Fruit fly (Drosophila melanogaster) whole organism, embryonic: ENCODE results near the gene CG42542.

Experiments used
- Abd-B ChIP-seq: fragments of 200-800 bp; sonication (Bioruptor generic); optimal IDR thresholded peaks from 2 replicates; lab custom pipeline; 2018; ENCODE audit warnings: missing biosample characterization, mild to moderate bottlenecking, missing genetic modification characterization, moderate library complexity
- Blimp-1 ChIP-seq: fragments of 200-800 bp; sonication (Bioruptor generic); optimal IDR thresholded peaks from 3 replicates; lab custom pipeline; 2018; ENCODE audit warnings: missing biosample characterization, missing genetic modification characterization, mild to moderate bottlenecking, moderate library complexity, missing genetic modification reagents
- CG1024 ChIP-seq: fragments of 200-800 bp; sonication (Bioruptor generic); IDR thresholded peaks from 2 replicates; pipeline ENCODE4 v1.3.6; 2022; ENCODE audit warnings: missing biosample characterization, missing genetic modification characterization
- CG11398 ChIP-seq: fragments of 200-800 bp; sonication (Bioruptor generic); optimal IDR thresholded peaks from 2 replicates; lab custom pipeline; 2016; ENCODE audit warnings: missing biosample characterization, missing genetic modification characterization
- CG11504 ChIP-seq: fragments of 200-800 bp; sonication (Bioruptor generic); optimal IDR thresholded peaks from 3 replicates; lab custom pipeline; 2019; ENCODE audit warnings: missing biosample characterization, mild to moderate bottlenecking, missing genetic modification characterization, moderate library complexity
- CG14860 ChIP-seq: fragments of 200-800 bp; sonication (Bioruptor generic); IDR thresholded peaks from 3 replicates; pipeline ENCODE4 v1.3.6; 2022; ENCODE audit warnings: missing biosample characterization, missing genetic modification characterization; ENCODE audit not compliant: partially characterized antibody
- CG15011 ChIP-seq: fragments of 200-800 bp; sonication (Bioruptor generic); optimal IDR thresholded peaks from 3 replicates; lab custom pipeline; 2018; ENCODE audit warnings: missing biosample characterization, mild to moderate bottlenecking, missing genetic modification characterization
- CG15479 ChIP-seq: fragments of 200-800 bp; sonication (Bioruptor generic); optimal IDR thresholded peaks from 3 replicates; lab custom pipeline; 2019; ENCODE audit warnings: missing biosample characterization, mild to moderate bottlenecking, missing genetic modification characterization, moderate library complexity
- CG16815 ChIP-seq: fragments of 200-800 bp; sonication (Bioruptor generic); optimal IDR thresholded peaks from 3 replicates; lab custom pipeline; 2017; ENCODE audit warnings: missing biosample characterization, mild to moderate bottlenecking, missing genetic modification characterization
- CG2129 ChIP-seq: fragments of 200-800 bp; sonication (Bioruptor generic); IDR thresholded peaks from 2 replicates; pipeline ENCODE4 v1.3.6; 2022; ENCODE audit warnings: missing biosample characterization, missing genetic modification characterization; ENCODE audit not compliant: partially characterized antibody
- CG30403 ChIP-seq: fragments of 200-800 bp; sonication (Bioruptor generic); optimal IDR thresholded peaks from 3 replicates; lab custom pipeline; 2016; ENCODE audit warnings: missing biosample characterization, missing genetic modification characterization
- CG32767 ChIP-seq: fragments of 200-800 bp; sonication (Bioruptor generic); IDR thresholded peaks from 2 replicates; pipeline ENCODE4 v1.3.6; 2022; ENCODE audit warnings: missing biosample characterization, missing genetic modification characterization
- CG34376 ChIP-seq: fragments of 200-800 bp; sonication (Bioruptor generic); optimal IDR thresholded peaks from 2 replicates; lab custom pipeline; 2018; ENCODE audit warnings: missing biosample characterization, mild to moderate bottlenecking, missing genetic modification characterization
- CG3838 ChIP-seq: fragments of 200-800 bp; sonication (Bioruptor generic); optimal IDR thresholded peaks from 3 replicates; lab custom pipeline; 2016; ENCODE audit warnings: missing biosample characterization, missing genetic modification characterization
- CG4820 ChIP-seq: fragments of 200-800 bp; sonication (Bioruptor generic); optimal IDR thresholded peaks from 3 replicates; lab custom pipeline; 2016; ENCODE audit warnings: missing biosample characterization, missing genetic modification characterization
- CG6175 ChIP-seq: fragments of 200-800 bp; sonication (Bioruptor generic); IDR thresholded peaks from 3 replicates; pipeline ENCODE4 v1.3.6; 2022; ENCODE audit warnings: missing biosample characterization, missing genetic modification characterization
- CG7745 ChIP-seq: fragments of 200-800 bp; sonication (Bioruptor generic); optimal IDR thresholded peaks from 2 replicates; lab custom pipeline; 2018; ENCODE audit warnings: missing biosample characterization, mild to moderate bottlenecking, missing genetic modification characterization, moderate library complexity
- CG7987 ChIP-seq: fragments of 200-800 bp; sonication (Bioruptor generic); optimal IDR thresholded peaks from 2 replicates; lab custom pipeline; 2018; ENCODE audit warnings: missing biosample characterization, mild to moderate bottlenecking, missing genetic modification characterization, moderate library complexity
- Ets97D ChIP-seq: fragments of 200-800 bp; sonication (Bioruptor generic); optimal IDR thresholded peaks from 3 replicates; lab custom pipeline; 2016; ENCODE audit warnings: missing biosample characterization, missing genetic modification characterization
- Hsf ChIP-seq: fragments of 200-800 bp; sonication (Bioruptor generic); optimal IDR thresholded peaks from 3 replicates; lab custom pipeline; 2016; ENCODE audit warnings: missing biosample characterization, missing genetic modification characterization
- Lim3 ChIP-seq: fragments of 200-800 bp; sonication (Bioruptor generic); IDR thresholded peaks from 2 replicates; pipeline ENCODE4 v1.3.6; 2022; ENCODE audit warnings: missing biosample characterization, missing genetic modification characterization
- Max ChIP-seq: fragments of 200-800 bp; sonication (Bioruptor generic); optimal IDR thresholded peaks from 2 replicates; lab custom pipeline; 2016; ENCODE audit warnings: missing biosample characterization, mild to moderate bottlenecking, missing genetic modification characterization
- Nf-YA ChIP-seq: fragments of 200-800 bp; sonication (Bioruptor generic); IDR thresholded peaks from 2 replicates; pipeline ENCODE4 v1.3.6; 2022; ENCODE audit warnings: missing biosample characterization, missing genetic modification characterization
- Ptx1 ChIP-seq: fragments of 200-800 bp; sonication (Bioruptor generic); IDR thresholded peaks from 2 replicates; pipeline ENCODE4 v1.3.6; 2022; ENCODE audit warnings: missing biosample characterization, missing genetic modification characterization
- Scr ChIP-seq: fragments of 200-800 bp; sonication (Bioruptor generic); IDR thresholded peaks from 2 replicates; pipeline ENCODE4 v1.3.6; 2022; ENCODE audit warnings: missing biosample characterization, missing genetic modification characterization; ENCODE audit not compliant: partially characterized antibody
- Sin3A ChIP-seq: fragments of >200 bp; optimal IDR thresholded peaks from 2 replicates; lab custom pipeline; 2018
- Stat92E ChIP-seq, 3 experiments: fragments of >200 bp in 2 of 3; fragments of 200-800 bp in 1 of 3; sonication (Bioruptor generic) in 1 of 3; optimal IDR thresholded peaks; 2 replicates each; lab custom pipeline; 2017 to 2019; ENCODE audit warnings: missing biosample characterization in 3 of 3, missing genetic modification characterization in 3 of 3, mild to moderate bottlenecking in 1 of 3, moderate library complexity in 1 of 3
- ac ChIP-seq: fragments of 200-800 bp; sonication (Bioruptor generic); optimal IDR thresholded peaks from 3 replicates; lab custom pipeline; 2017; ENCODE audit warnings: missing biosample characterization, mild to moderate bottlenecking, missing genetic modification characterization
- ash1 ChIP-seq: fragments of 200-800 bp; sonication (Bioruptor generic); optimal IDR thresholded peaks from 2 replicates; lab custom pipeline; 2018; ENCODE audit warnings: missing biosample characterization, mild to moderate bottlenecking, missing genetic modification characterization
- ato ChIP-seq: fragments of 200-800 bp; sonication (Bioruptor generic); IDR thresholded peaks from 2 replicates; pipeline ENCODE4 v1.3.6; 2022; ENCODE audit warnings: missing biosample characterization, missing genetic modification characterization; ENCODE audit not compliant: partially characterized antibody
- bab2 ChIP-seq: fragments of 200-800 bp; sonication (Bioruptor generic); optimal IDR thresholded peaks from 2 replicates; lab custom pipeline; 2016; ENCODE audit warnings: missing biosample characterization, missing genetic modification characterization
- bbx ChIP-seq: fragments of 200-800 bp; sonication (Bioruptor generic); IDR thresholded peaks from 2 replicates; pipeline ENCODE4 v1.3.6; 2022; ENCODE audit warnings: missing biosample characterization, missing genetic modification characterization; ENCODE audit not compliant: partially characterized antibody
- chinmo ChIP-seq: fragments of 200-800 bp; sonication (Bioruptor generic); IDR thresholded peaks from 4 replicates; pipeline ENCODE4 v1.3.6; 2022; ENCODE audit warnings: missing biosample characterization, missing genetic modification characterization; ENCODE audit not compliant: partially characterized antibody
- dan ChIP-seq: fragments of 200-800 bp; sonication (Bioruptor generic); IDR thresholded peaks from 2 replicates; pipeline ENCODE4 v1.3.6; 2022; ENCODE audit warnings: missing biosample characterization, missing genetic modification characterization
- fd102C ChIP-seq: fragments of 200-800 bp; sonication (Bioruptor generic); optimal IDR thresholded peaks from 2 replicates; lab custom pipeline; 2018; ENCODE audit warnings: missing biosample characterization, mild to moderate bottlenecking, missing genetic modification characterization, moderate library complexity
- fd3F ChIP-seq: fragments of 200-800 bp; sonication (Bioruptor generic); optimal IDR thresholded peaks from 2 replicates; lab custom pipeline; 2018; ENCODE audit warnings: missing biosample characterization, mild to moderate bottlenecking, missing genetic modification characterization, moderate library complexity
- her ChIP-seq: fragments of 200-800 bp; sonication (Bioruptor generic); optimal IDR thresholded peaks from 2 replicates; lab custom pipeline; 2016; ENCODE audit warnings: missing biosample characterization, missing genetic modification characterization
- knrl ChIP-seq: fragments of 200-800 bp; sonication (Bioruptor generic); IDR thresholded peaks from 3 replicates; pipeline ENCODE4 v1.3.6; 2022; ENCODE audit warnings: missing biosample characterization, missing genetic modification characterization; ENCODE audit not compliant: partially characterized antibody
- lola ChIP-seq, 3 experiments: fragments of >200 bp in 2 of 3; fragments of 200-800 bp in 1 of 3; sonication (Bioruptor generic) in 1 of 3; optimal IDR thresholded peaks; 2 replicates each; lab custom pipeline; 2017 to 2019; ENCODE audit warnings: missing biosample characterization in 3 of 3, missing genetic modification characterization in 3 of 3, mild to moderate bottlenecking in 1 of 3, moderate library complexity in 1 of 3
- lov ChIP-seq, 2 experiments: fragments of 200-800 bp in 1 of 2; fragments of >200 bp in 1 of 2; sonication (Bioruptor generic) in 1 of 2; IDR thresholded peaks in 1 of 2; optimal IDR thresholded peaks in 1 of 2; 2 replicates in 1 of 2; 3 replicates in 1 of 2; pipeline versions ENCODE4 v1.3.6 to Lab custom; 2017 to 2022; ENCODE audit warnings: missing biosample characterization in 1 of 2, missing genetic modification characterization in 1 of 2
- nerfin-1 ChIP-seq: fragments of 200-800 bp; sonication (Bioruptor generic); optimal IDR thresholded peaks from 3 replicates; lab custom pipeline; 2019; ENCODE audit warnings: missing biosample characterization, mild to moderate bottlenecking, missing genetic modification characterization, moderate library complexity
- nerfin-2 ChIP-seq: fragments of 200-800 bp; sonication (Bioruptor generic); IDR thresholded peaks from 2 replicates; pipeline ENCODE4 v1.3.6; 2022; ENCODE audit warnings: missing biosample characterization, missing genetic modification characterization; ENCODE audit not compliant: partially characterized antibody
- nmo ChIP-seq: fragments of 200-800 bp; sonication (Bioruptor generic); optimal IDR thresholded peaks from 2 replicates; lab custom pipeline; 2018; ENCODE audit warnings: missing biosample characterization, mild to moderate bottlenecking, missing genetic modification characterization, moderate library complexity
- pho ChIP-seq: fragments of 200-800 bp; sonication (Bioruptor generic); optimal IDR thresholded peaks from 2 replicates; lab custom pipeline; 2016; ENCODE audit warnings: missing biosample characterization, missing genetic modification characterization
- ranshi ChIP-seq: fragments of 200-800 bp; sonication (Bioruptor generic); IDR thresholded peaks from 2 replicates; pipeline ENCODE4 v1.3.6; 2022; ENCODE audit warnings: missing biosample characterization, missing genetic modification characterization
- rib ChIP-seq: fragments of 200-800 bp; sonication (Bioruptor generic); IDR thresholded peaks from 2 replicates; pipeline ENCODE4 v1.3.6; 2022; ENCODE audit warnings: missing biosample characterization, missing genetic modification characterization
- tgo ChIP-seq: fragments of 200-800 bp; sonication (Bioruptor generic); IDR thresholded peaks from 3 replicates; pipeline ENCODE4 v1.3.6; 2022; ENCODE audit warnings: missing biosample characterization, missing genetic modification characterization
- tio ChIP-seq: fragments of 200-800 bp; sonication (Bioruptor generic); optimal IDR thresholded peaks from 2 replicates; lab custom pipeline; 2017; ENCODE audit warnings: missing biosample characterization, missing genetic modification characterization, inconsistent platforms

CG42542 gene

DNA sequence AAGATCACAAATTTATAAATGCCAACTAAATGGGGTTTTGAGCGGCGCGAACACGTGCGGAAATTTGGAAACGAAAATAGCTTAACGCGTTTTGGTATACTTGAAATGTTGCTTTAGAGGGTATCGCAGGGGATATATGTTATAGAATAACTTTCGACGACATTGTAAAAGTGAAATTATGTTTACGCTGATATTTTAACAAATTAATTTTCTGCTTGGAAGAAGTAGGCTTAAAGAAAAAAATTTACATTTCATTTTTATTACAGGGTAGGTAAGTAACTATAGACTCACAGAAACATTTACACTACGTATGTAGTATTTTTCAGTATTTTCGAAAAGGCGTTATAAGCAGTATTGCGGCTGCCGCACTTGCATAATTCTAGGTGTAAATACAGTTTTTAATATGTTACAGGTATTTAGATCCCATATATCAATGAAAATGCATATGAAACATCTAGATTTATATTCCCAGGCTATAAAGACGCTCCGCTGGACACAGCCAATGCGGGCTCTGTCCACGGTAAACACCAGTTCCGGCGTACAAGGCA, 33.0 kb downstream of the CG42542 start, which contains the start of the genes Art3 and mRpS10 (continued):
- TF ChIP-seq CG16815 (GFP tag; lab: Kevin White, UChicago) (peak; percentile 100), CG6175 (GFP tag; lab: Robert Waterston, UW) (peak; percentile 100), Hsf (GFP tag; lab: Kevin White, UChicago) (peak; percentile 100), Blimp-1 (GFP tag; lab: Kevin White, UChicago) (peak; percentile 99), dan (peak; percentile 99), CG30403 (GFP tag; lab: Kevin White, UChicago) (peak; percentile 100), nerfin-1 (tag; lab: Kevin White, UChicago) (peak; percentile 100), tgo (peak; percentile 100), knrl (peak; percentile 51; the same call in 1 of the 3 replicates), lov (optimal IDR thresholded peaks at IDR 0.05; lab: Kevin White, UChicago) (no peak), lov (GFP tag; IDR thresholded peaks at IDR 0.05; lab: Robert Waterston, UW) (peak; percentile 100), Lim3 (GFP tag; lab: Robert Waterston, UW) (peak; percentile 99), rib (GFP tag; lab: Robert Waterston, UW) (peak; percentile 100), CG2129 (GFP tag; lab: Robert Waterston, UW) (no peak), CG34376 (GFP tag; lab: Kevin White, UChicago) (peak; percentile 100), CG11504 (tag; lab: Kevin White, UChicago) (peak; percentile 99), Ets97D (GFP tag; lab: Kevin White, UChicago) (peak; percentile 96), bbx (GFP tag; lab: Robert Waterston, UW) (no peak), nmo (GFP tag; lab: Kevin White, UChicago) (peak; percentile 100), fd102C (GFP tag; lab: Kevin White, UChicago) (peak; percentile 99), chinmo (GFP tag; lab: Robert Waterston, UW) (no peak), Max (GFP tag; lab: Kevin White, UChicago) (peak; percentile 100), her (GFP tag; lab: Kevin White, UChicago) (peak; percentile 98), Scr (GFP tag; lab: Robert Waterston, UW) (peak; percentile 40), Stat92E (GFP tag; optimal IDR thresholded peaks at IDR 0.05; lab: Kevin White, UChicago) (peak in 1 of 3 experiments; percentile 100), bab2 (GFP tag; lab: Kevin White, UChicago) (peak; percentile 100), CG11398 (peak; percentile 100), CG32767 (GFP tag; lab: Robert Waterston, UW) (peak; percentile 100), nerfin-2 (no peak), CG7745 (tag; lab: Kevin White, UChicago) (peak; percentile 99), CG4820 (GFP tag; lab: Kevin White, UChicago) (peak; percentile 99), lola (GFP tag; optimal IDR thresholded peaks at IDR 0.05; lab: Kevin White, UChicago) (peak in 1 of 3 experiments; percentile 100), fd3F (peak; percentile 100), ash1 (GFP tag; lab: Kevin White, UChicago) (peak; percentile 99), CG7987 (peak; percentile 99), Abd-B (GFP tag; lab: Kevin White, UChicago) (peak; percentile 100), ac (GFP tag; lab: Kevin White, UChicago) (peak; percentile 100), tio (GFP tag; lab: Kevin White, UChicago) (peak; percentile 100), CG15479 (peak; percentile 96), pho (GFP tag; lab: Kevin White, UChicago) (peak; percentile 100), CG15011 (GFP tag; lab: Kevin White, UChicago) (peak; percentile 100), Sin3A (lab: Kevin White, UChicago) (peak; percentile 20), CG14860 (GFP tag; lab: Robert Waterston, UW) (no peak), CG3838 (peak; percentile 99), Ptx1 (peak; percentile 100), CG1024 (GFP tag; lab: Robert Waterston, UW) (peak; percentile 99), Nf-YA (GFP tag; lab: Robert Waterston, UW) (peak; percentile 100), ranshi (GFP tag; lab: Robert Waterston, UW) (peak; percentile 100), ato (GFP tag; lab: Robert Waterston, UW) (no peak)
